Fruit fly (Drosophila melanogaster) whole organism, embryonic: ENCODE measurements around the gene CG4459.

Experiments
- Asciz ChIP-seq: fragments of 200-800 bp; sonication (Bioruptor generic); optimal IDR thresholded peaks from 2 replicates; lab custom pipeline; 2017; ENCODE audit warnings: missing biosample characterization, mild to moderate bottlenecking, missing genetic modification characterization, missing genetic modification reagents
- B-H1 ChIP-seq: fragments of 200-800 bp; sonication (Bioruptor generic); IDR thresholded peaks from 3 replicates; pipeline ENCODE4 v1.3.6; 2022; ENCODE audit warnings: missing biosample characterization, missing genetic modification characterization
- BtbVII ChIP-seq: fragments of 200-800 bp; sonication (Bioruptor generic); optimal IDR thresholded peaks from 3 replicates; lab custom pipeline; 2017; ENCODE audit warnings: missing biosample characterization, mild to moderate bottlenecking, missing genetic modification characterization
- CG1024 ChIP-seq: fragments of 200-800 bp; sonication (Bioruptor generic); IDR thresholded peaks from 2 replicates; pipeline ENCODE4 v1.3.6; 2022; ENCODE audit warnings: missing biosample characterization, missing genetic modification characterization
- CG10462 ChIP-seq: fragments of 200-800 bp; sonication (Bioruptor generic); optimal IDR thresholded peaks from 2 replicates; lab custom pipeline; 2016; ENCODE audit warnings: missing biosample characterization, missing genetic modification characterization
- CG11696 ChIP-seq: fragments of 200-800 bp; sonication (Bioruptor generic); IDR thresholded peaks from 2 replicates; pipeline ENCODE4 v1.3.6; 2022; ENCODE audit warnings: missing biosample characterization, missing genetic modification characterization
- CG12071 ChIP-seq: fragments of 200-800 bp; sonication (Bioruptor generic); optimal IDR thresholded peaks from 3 replicates; lab custom pipeline; 2018; ENCODE audit warnings: missing biosample characterization, mild to moderate bottlenecking, missing genetic modification characterization
- CG13123 ChIP-seq: fragments of 200-800 bp; sonication (Bioruptor generic); optimal IDR thresholded peaks from 2 replicates; lab custom pipeline; 2016; ENCODE audit warnings: missing biosample characterization, missing genetic modification characterization
- CG14441 ChIP-seq: fragments of 200-800 bp; sonication (Bioruptor generic); IDR thresholded peaks from 2 replicates; pipeline ENCODE4 v1.3.6; 2022; ENCODE audit warnings: missing biosample characterization, missing genetic modification characterization
- CG16815 ChIP-seq: fragments of 200-800 bp; sonication (Bioruptor generic); optimal IDR thresholded peaks from 3 replicates; lab custom pipeline; 2017; ENCODE audit warnings: missing biosample characterization, mild to moderate bottlenecking, missing genetic modification characterization
- CG17186 ChIP-seq: fragments of 200-800 bp; sonication (Bioruptor generic); optimal IDR thresholded peaks from 3 replicates; lab custom pipeline; 2017; ENCODE audit warnings: missing biosample characterization, missing genetic modification reagents, missing genetic modification characterization
- CG17359 ChIP-seq: fragments of 200-800 bp; sonication (Bioruptor generic); optimal IDR thresholded peaks from 3 replicates; lab custom pipeline; 2018; ENCODE audit warnings: missing biosample characterization, mild to moderate bottlenecking, missing genetic modification characterization, moderate library complexity
- CG17361 ChIP-seq: fragments of 200-800 bp; sonication (Bioruptor generic); IDR thresholded peaks from 3 replicates; pipeline ENCODE4 v1.3.6; 2022; ENCODE audit warnings: missing biosample characterization, missing genetic modification characterization
- CG33557 ChIP-seq: fragments of 200-800 bp; sonication (Bioruptor generic); optimal IDR thresholded peaks from 2 replicates; lab custom pipeline; 2019; ENCODE audit warnings: missing biosample characterization, mild to moderate bottlenecking, missing genetic modification characterization, moderate library complexity
- CG43689 ChIP-seq: fragments of 200-800 bp; sonication (Bioruptor generic); IDR thresholded peaks from 2 replicates; pipeline ENCODE4 v1.3.6; 2022; ENCODE audit warnings: missing biosample characterization, missing genetic modification characterization
- CG6272 ChIP-seq: fragments of 200-800 bp; sonication (Bioruptor generic); IDR thresholded peaks from 2 replicates; pipeline ENCODE4 v1.3.6; 2022; ENCODE audit warnings: missing biosample characterization, missing genetic modification characterization
- CG7271 ChIP-seq: fragments of 200-800 bp; sonication (Bioruptor generic); optimal IDR thresholded peaks from 2 replicates; lab custom pipeline; 2018; ENCODE audit warnings: missing biosample characterization, mild to moderate bottlenecking, missing genetic modification characterization, moderate library complexity
- CG8281 ChIP-seq: fragments of 200-800 bp; sonication (Bioruptor generic); optimal IDR thresholded peaks from 2 replicates; lab custom pipeline; 2018; ENCODE audit warnings: missing biosample characterization, mild to moderate bottlenecking, missing genetic modification characterization, moderate library complexity
- Dll ChIP-seq: fragments of 200-800 bp; sonication (Bioruptor generic); IDR thresholded peaks from 4 replicates; pipeline ENCODE4 v1.3.6; 2022; ENCODE audit warnings: missing biosample characterization, missing genetic modification characterization; ENCODE audit not compliant: partially characterized antibody
- HLH3B ChIP-seq: fragments of 200-800 bp; sonication (Bioruptor generic); IDR thresholded peaks from 2 replicates; pipeline ENCODE4 v1.3.6; 2022; ENCODE audit warnings: missing biosample characterization, missing genetic modification characterization
- Hr3 ChIP-seq: fragments of 200-800 bp; sonication (Bioruptor generic); optimal IDR thresholded peaks from 3 replicates; lab custom pipeline; 2016; ENCODE audit warnings: missing biosample characterization, missing genetic modification characterization
- Myb ChIP-seq: fragments of 200-800 bp; sonication (Bioruptor generic); optimal IDR thresholded peaks from 2 replicates; lab custom pipeline; 2016; ENCODE audit warnings: missing biosample characterization, missing genetic modification characterization
- NK7.1 ChIP-seq: fragments of 200-800 bp; sonication (Bioruptor generic); optimal IDR thresholded peaks from 3 replicates; lab custom pipeline; 2016; ENCODE audit warnings: missing biosample characterization, missing genetic modification characterization
- Spps ChIP-seq: fragments of 200-800 bp; sonication (Bioruptor generic); optimal IDR thresholded peaks from 2 replicates; lab custom pipeline; 2018; ENCODE audit warnings: missing biosample characterization, mild to moderate bottlenecking, missing genetic modification characterization
- Taf1 ChIP-seq: fragments of 200-800 bp; sonication (Bioruptor generic); IDR thresholded peaks from 2 replicates; pipeline ENCODE4 v1.3.6; 2022; ENCODE audit warnings: missing biosample characterization, missing genetic modification characterization
- Trl ChIP-seq, 3 experiments: fragments of >200 bp in 2 of 3; fragments of 200-800 bp in 1 of 3; sonication (Bioruptor generic) in 1 of 3; optimal IDR thresholded peaks; 2 replicates in 1 of 3; 3 replicates in 2 of 3; lab custom pipeline; 2016 to 2017; ENCODE audit warnings: missing biosample characterization in 1 of 3, missing genetic modification characterization in 1 of 3
- al ChIP-seq: fragments of 200-800 bp; sonication (Bioruptor generic); IDR thresholded peaks from 2 replicates; pipeline ENCODE4 v1.3.6; 2022; ENCODE audit warnings: missing biosample characterization, missing genetic modification characterization
- aop ChIP-seq: fragments of 200-800 bp; sonication (Bioruptor generic); IDR thresholded peaks from 2 replicates; pipeline ENCODE4 v1.3.6; 2022; ENCODE audit warnings: missing biosample characterization, missing genetic modification characterization
- ap ChIP-seq: fragments of 200-800 bp; sonication (Bioruptor generic); IDR thresholded peaks from 2 replicates; pipeline ENCODE4 v1.3.6; 2022; ENCODE audit warnings: missing biosample characterization, missing genetic modification characterization
- bab2 ChIP-seq: fragments of 200-800 bp; sonication (Bioruptor generic); optimal IDR thresholded peaks from 2 replicates; lab custom pipeline; 2016; ENCODE audit warnings: missing biosample characterization, missing genetic modification characterization
- bsh ChIP-seq, 2 experiments: fragments of 200-800 bp; sonication (Bioruptor generic); optimal IDR thresholded peaks; 2 replicates each; lab custom pipeline; 2017 to 2018; ENCODE audit warnings: mild to moderate bottlenecking in 2 of 2, missing biosample characterization in 2 of 2, missing genetic modification characterization in 2 of 2, moderate library complexity in 1 of 2
- caup ChIP-seq: fragments of 200-800 bp; sonication (Bioruptor generic); optimal IDR thresholded peaks from 3 replicates; lab custom pipeline; 2017; ENCODE audit warnings: missing biosample characterization, mild to moderate bottlenecking, missing genetic modification characterization, moderate library complexity; ENCODE audit not compliant: severe bottlenecking
- ems ChIP-seq: fragments of 200-800 bp; sonication (Bioruptor generic); optimal IDR thresholded peaks from 3 replicates; lab custom pipeline; 2016; ENCODE audit warnings: missing biosample characterization, missing genetic modification characterization
- fd102C ChIP-seq: fragments of 200-800 bp; sonication (Bioruptor generic); optimal IDR thresholded peaks from 2 replicates; lab custom pipeline; 2018; ENCODE audit warnings: missing biosample characterization, mild to moderate bottlenecking, missing genetic modification characterization, moderate library complexity
- fd96Cb ChIP-seq: fragments of 200-800 bp; sonication (Bioruptor generic); optimal IDR thresholded peaks from 2 replicates; lab custom pipeline; 2018; ENCODE audit warnings: missing biosample characterization, mild to moderate bottlenecking, missing genetic modification characterization, moderate library complexity
- ham ChIP-seq: fragments of 200-800 bp; sonication (Bioruptor generic); IDR thresholded peaks from 2 replicates; pipeline ENCODE4 v1.3.6; 2022; ENCODE audit warnings: missing biosample characterization, missing genetic modification characterization
- kay ChIP-seq: fragments of 200-800 bp; sonication (Bioruptor generic); optimal IDR thresholded peaks from 2 replicates; lab custom pipeline; 2016; ENCODE audit warnings: missing biosample characterization, missing genetic modification characterization
- kni ChIP-seq: fragments of 200-800 bp; sonication (Bioruptor generic); optimal IDR thresholded peaks from 3 replicates; lab custom pipeline; 2017; ENCODE audit warnings: mild to moderate bottlenecking, missing biosample characterization, missing genetic modification reagents, missing genetic modification characterization
- lab ChIP-seq: fragments of 200-800 bp; sonication (Bioruptor generic); optimal IDR thresholded peaks from 3 replicates; lab custom pipeline; 2017; ENCODE audit warnings: missing biosample characterization, missing genetic modification characterization, mild to moderate bottlenecking, moderate library complexity, missing genetic modification reagents
- lola ChIP-seq, 3 experiments: fragments of >200 bp in 2 of 3; fragments of 200-800 bp in 1 of 3; sonication (Bioruptor generic) in 1 of 3; optimal IDR thresholded peaks; 2 replicates each; lab custom pipeline; 2017 to 2019; ENCODE audit warnings: missing biosample characterization in 3 of 3, missing genetic modification characterization in 3 of 3, mild to moderate bottlenecking in 1 of 3, moderate library complexity in 1 of 3
- lov ChIP-seq, 2 experiments: fragments of 200-800 bp in 1 of 2; fragments of >200 bp in 1 of 2; sonication (Bioruptor generic) in 1 of 2; IDR thresholded peaks in 1 of 2; optimal IDR thresholded peaks in 1 of 2; 2 replicates in 1 of 2; 3 replicates in 1 of 2; pipeline versions ENCODE4 v1.3.6 to Lab custom; 2017 to 2022; ENCODE audit warnings: missing biosample characterization in 1 of 2, missing genetic modification characterization in 1 of 2
- peb ChIP-seq: fragments of 200-800 bp; sonication (Bioruptor generic); IDR thresholded peaks from 2 replicates; pipeline ENCODE4 v1.3.6; 2022; ENCODE audit warnings: missing biosample characterization, missing genetic modification characterization
- scrt ChIP-seq: fragments of 200-800 bp; sonication (Bioruptor generic); optimal IDR thresholded peaks from 2 replicates; lab custom pipeline; 2018; ENCODE audit warnings: missing biosample characterization, mild to moderate bottlenecking, missing genetic modification characterization, moderate library complexity
- slp2 ChIP-seq: fragments of 200-800 bp; sonication (Bioruptor generic); optimal IDR thresholded peaks from 2 replicates; lab custom pipeline; 2016; ENCODE audit warnings: missing biosample characterization, missing genetic modification characterization
- ssp ChIP-seq: fragments of 200-800 bp; sonication (Bioruptor generic); IDR thresholded peaks from 2 replicates; pipeline ENCODE4 v1.3.6; 2022; ENCODE audit warnings: missing biosample characterization, missing genetic modification characterization
- unpg ChIP-seq: fragments of 200-800 bp; sonication (Bioruptor generic); optimal IDR thresholded peaks from 3 replicates; lab custom pipeline; 2018; ENCODE audit warnings: missing biosample characterization, mild to moderate bottlenecking, missing genetic modification characterization, moderate library complexity
- vnd ChIP-seq: fragments of 200-800 bp; sonication (Bioruptor generic); IDR thresholded peaks from 3 replicates; pipeline ENCODE4 v1.3.6; 2022; ENCODE audit warnings: missing biosample characterization, missing genetic modification characterization; ENCODE audit not compliant: partially characterized antibody
- vvl ChIP-seq: fragments of 200-800 bp; sonication (Bioruptor generic); IDR thresholded peaks from 2 replicates; pipeline ENCODE4 v1.3.6; 2022; ENCODE audit warnings: missing biosample characterization, missing genetic modification characterization
- z ChIP-seq: fragments of 200-800 bp; sonication (Bioruptor generic); IDR thresholded peaks from 3 replicates; pipeline ENCODE4 v1.3.6; 2022; ENCODE audit warnings: missing biosample characterization, missing genetic modification characterization

Gene CG4459

DNA sequence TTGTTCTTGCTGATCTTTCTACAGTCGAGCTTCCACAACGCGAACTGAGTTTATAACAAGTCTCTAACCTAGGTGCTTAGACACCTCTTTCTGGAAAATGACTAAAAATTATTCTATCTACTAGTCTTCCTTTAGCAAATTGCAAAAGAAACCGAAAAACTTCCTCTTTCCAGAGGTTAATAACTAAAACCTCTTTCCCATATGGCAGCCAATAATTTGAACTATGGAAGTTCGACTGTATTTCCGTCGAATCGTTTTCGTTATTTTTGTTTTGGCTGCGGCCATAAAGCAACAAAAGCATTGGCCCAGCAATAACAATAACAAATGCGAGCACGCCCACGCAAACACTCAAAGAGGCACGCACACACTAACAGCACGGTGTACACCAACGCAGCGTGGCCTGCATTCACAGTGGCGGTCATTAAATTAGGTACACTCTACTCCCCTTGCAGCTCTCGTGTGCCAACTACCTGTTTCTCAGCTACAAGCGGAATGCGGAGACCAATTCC lies 48.0 kb downstream of the CG4459 start (continued):
- TF ChIP-seq CG33557 (GFP tag; lab: Kevin White, UChicago) (no peak), Asciz (GFP tag; lab: Kevin White, UChicago) (peak; percentile 61), ap (GFP tag; lab: Robert Waterston, UW) (no peak), bab2 (GFP tag; lab: Kevin White, UChicago) (peak; percentile 29), kni (peak; percentile 65), bsh (GFP tag; optimal IDR thresholded peaks at IDR 0.05; lab: Kevin White, UChicago) (peak in 1 of 2 experiments; percentile 59), al (GFP tag; lab: Robert Waterston, UW) (0 out of 2 replicates have a peak, but pooled peaks have one; percentile 23), Trl (optimal IDR thresholded peaks at IDR 0.05; lab: Kevin White, UChicago) (no peak), Trl (GFP tag; optimal IDR thresholded peaks at IDR 0.05; lab: Kevin White, UChicago) (peak; percentile 49), unpg (GFP tag; lab: Kevin White, UChicago) (peak; percentile 66), fd96Cb (tag; lab: Kevin White, UChicago) (peak; percentile 1), ssp (GFP tag; lab: Robert Waterston, UW) (0 out of 2 replicates have a peak, but pooled peaks have one; percentile 10), CG1024 (GFP tag; lab: Robert Waterston, UW) (no peak), NK7.1 (GFP tag; lab: Kevin White, UChicago) (no peak), CG12071 (no peak), vvl (peak; percentile 46; the same call in 1 of the 2 replicates), lov (optimal IDR thresholded peaks at IDR 0.05; lab: Kevin White, UChicago) (no peak), lov (GFP tag; IDR thresholded peaks at IDR 0.05; lab: Robert Waterston, UW) (0 out of 3 replicates have a peak, but pooled peaks have one; percentile 55), Myb (GFP tag; lab: Kevin White, UChicago) (peak; percentile 21), vnd (no peak), lab (GFP tag; lab: Kevin White, UChicago) (peak; percentile 78), Hr3 (peak; percentile 23), caup (GFP tag; lab: Kevin White, UChicago) (peak; percentile 46), HLH3B (GFP tag; lab: Robert Waterston, UW) (no peak), ham (no peak), CG17186 (GFP tag; lab: Kevin White, UChicago) (peak; percentile 14), B-H1 (no peak; the same call in 2 of the 3 replicates), CG17359 (tag; lab: Kevin White, UChicago) (peak; percentile 59), Dll (no peak), scrt (peak; percentile 58), CG13123 (GFP tag; lab: Kevin White, UChicago) (no peak), CG43689 (no peak), z (GFP tag; lab: Robert Waterston, UW) (no peak), CG11696 (peak; percentile 82), CG10462 (peak; percentile 3), slp2 (GFP tag; lab: Kevin White, UChicago) (no peak), CG8281 (tag; lab: Kevin White, UChicago) (no peak), CG7271 (tag; lab: Kevin White, UChicago) (no peak), ems (GFP tag; lab: Kevin White, UChicago) (no peak), fd102C (no peak), CG6272 (no peak), Taf1 (no peak), peb (GFP tag; lab: Robert Waterston, UW) (no peak), CG17361 (GFP tag; lab: Robert Waterston, UW) (peak; percentile 63), kay (GFP tag; lab: Kevin White, UChicago) (no peak), CG16815 (GFP tag; lab: Kevin White, UChicago) (peak; percentile 10), BtbVII (peak; percentile 77), lola (GFP tag; optimal IDR thresholded peaks at IDR 0.05; lab: Kevin White, UChicago) (no peak), CG14441 (GFP tag; lab: Robert Waterston, UW) (peak; percentile 31; the same call in 1 of the 2 replicates), Spps (tag; lab: Kevin White, UChicago) (no peak), aop (GFP tag; lab: Robert Waterston, UW) (no peak)
